Fruit fly (Drosophila melanogaster) whole organism, embryonic: ENCODE results near the gene CG8176.
A peak's percentile ranks its signal among the peaks of the same experiment; 100 is the strongest.

Source experiments
- ATbp ChIP-seq: fragments of 200-800 bp; sonication (Bioruptor generic); optimal IDR thresholded peaks from 2 replicates; lab custom pipeline; 2017; ENCODE audit warnings: missing biosample characterization, mild to moderate bottlenecking, missing genetic modification characterization, missing genetic modification reagents
- CG12104 ChIP-seq: fragments of 200-800 bp; sonication (Bioruptor generic); optimal IDR thresholded peaks from 3 replicates; lab custom pipeline; 2016; ENCODE audit warnings: missing biosample characterization, missing genetic modification characterization
- CG14441 ChIP-seq: fragments of 200-800 bp; sonication (Bioruptor generic); IDR thresholded peaks from 2 replicates; pipeline ENCODE4 v1.3.6; 2022; ENCODE audit warnings: missing biosample characterization, missing genetic modification characterization
- CG15601 ChIP-seq: fragments of 200-800 bp; sonication (Bioruptor generic); optimal IDR thresholded peaks from 3 replicates; lab custom pipeline; 2019; ENCODE audit warnings: missing biosample characterization, mild to moderate bottlenecking, missing genetic modification characterization, moderate library complexity
- CG16863 ChIP-seq: fragments of 200-800 bp; sonication (Bioruptor generic); optimal IDR thresholded peaks from 3 replicates; lab custom pipeline; 2016; ENCODE audit warnings: missing biosample characterization, missing genetic modification characterization
- CG17328 ChIP-seq: fragments of 200-800 bp; sonication (Bioruptor generic); IDR thresholded peaks from 2 replicates; pipeline ENCODE4 v1.3.6; 2022; ENCODE audit warnings: missing biosample characterization, missing genetic modification characterization
- CG17385 ChIP-seq: fragments of 200-800 bp; sonication (Bioruptor generic); optimal IDR thresholded peaks from 3 replicates; lab custom pipeline; 2018; ENCODE audit warnings: missing biosample characterization, mild to moderate bottlenecking, missing genetic modification characterization
- CG17612 ChIP-seq: fragments of 200-800 bp; sonication (Bioruptor generic); IDR thresholded peaks from 2 replicates; pipeline ENCODE4 v1.3.6; 2022; ENCODE audit warnings: missing biosample characterization, missing genetic modification characterization
- CG2129 ChIP-seq: fragments of 200-800 bp; sonication (Bioruptor generic); IDR thresholded peaks from 2 replicates; pipeline ENCODE4 v1.3.6; 2022; ENCODE audit warnings: missing biosample characterization, missing genetic modification characterization; ENCODE audit not compliant: partially characterized antibody
- CG2889 ChIP-seq: fragments of 200-800 bp; sonication (Bioruptor generic); IDR thresholded peaks from 3 replicates; pipeline ENCODE4 v1.3.6; 2022; ENCODE audit warnings: missing biosample characterization, missing genetic modification characterization
- CG3838 ChIP-seq: fragments of 200-800 bp; sonication (Bioruptor generic); optimal IDR thresholded peaks from 3 replicates; lab custom pipeline; 2016; ENCODE audit warnings: missing biosample characterization, missing genetic modification characterization
- CG7928 ChIP-seq: fragments of 200-800 bp; sonication (Bioruptor generic); optimal IDR thresholded peaks from 2 replicates; lab custom pipeline; 2017; ENCODE audit warnings: missing biosample characterization, mild to moderate bottlenecking, missing genetic modification characterization
- CG7963 ChIP-seq: fragments of 200-800 bp; sonication (Bioruptor generic); IDR thresholded peaks from 3 replicates; pipeline ENCODE4 v1.3.6; 2022; ENCODE audit warnings: missing biosample characterization, missing genetic modification characterization; ENCODE audit not compliant: partially characterized antibody
- CG8290 ChIP-seq, 3 experiments: fragments of 200-800 bp; sonication (Bioruptor generic); optimal IDR thresholded peaks; 2 replicates each; lab custom pipeline; 2016 to 2019; ENCODE audit warnings: missing biosample characterization in 3 of 3, missing genetic modification characterization in 3 of 3, mild to moderate bottlenecking in 2 of 3, moderate library complexity in 1 of 3
- CG8388 ChIP-seq: fragments of 200-800 bp; sonication (Bioruptor generic); optimal IDR thresholded peaks from 2 replicates; lab custom pipeline; 2019; ENCODE audit warnings: missing biosample characterization, mild to moderate bottlenecking, missing genetic modification characterization, moderate library complexity
- CG8478 ChIP-seq: fragments of >200 bp; optimal IDR thresholded peaks from 2 replicates; lab custom pipeline; 2018
- CG8924 ChIP-seq: fragments of 200-800 bp; optimal IDR thresholded peaks from 3 replicates; lab custom pipeline; 2019; ENCODE audit warnings: missing biosample characterization, mild to moderate bottlenecking, missing genetic modification characterization, moderate library complexity
- CG9876 ChIP-seq: fragments of 200-800 bp; sonication (Bioruptor generic); optimal IDR thresholded peaks from 2 replicates; lab custom pipeline; 2016; ENCODE audit warnings: missing biosample characterization, missing genetic modification characterization
- CTCF ChIP-seq: fragments of 200-800 bp; sonication (Bioruptor generic); optimal IDR thresholded peaks from 2 replicates; lab custom pipeline; 2017; ENCODE audit warnings: missing biosample characterization, mild to moderate bottlenecking, missing genetic modification characterization, moderate library complexity
- Dbx ChIP-seq: fragments of 200-800 bp; sonication (Bioruptor generic); IDR thresholded peaks from 3 replicates; pipeline ENCODE4 v1.3.6; 2022; ENCODE audit warnings: missing biosample characterization, missing genetic modification characterization
- Deaf1 ChIP-seq: fragments of 200-800 bp; optimal IDR thresholded peaks from 3 replicates; lab custom pipeline; 2019; ENCODE audit warnings: missing biosample characterization, mild to moderate bottlenecking, missing genetic modification characterization, moderate library complexity
- E2f1 ChIP-seq: fragments of 200-800 bp; sonication (Bioruptor generic); IDR thresholded peaks from 2 replicates; pipeline ENCODE4 v1.3.6; 2022; ENCODE audit warnings: missing biosample characterization, missing genetic modification characterization
- Hand ChIP-seq: fragments of 200-800 bp; sonication (Bioruptor generic); optimal IDR thresholded peaks from 2 replicates; lab custom pipeline; 2017; ENCODE audit warnings: mild to moderate bottlenecking, missing biosample characterization, missing genetic modification reagents, missing genetic modification characterization
- Lpt ChIP-seq: fragments of >200 bp; optimal IDR thresholded peaks from 2 replicates; lab custom pipeline; 2018; ENCODE audit warnings: missing biosample characterization, missing genetic modification characterization
- MBD-R2 ChIP-seq: fragments of 200-800 bp; sonication (Bioruptor generic); IDR thresholded peaks from 2 replicates; pipeline ENCODE4 v1.3.6; 2022; ENCODE audit warnings: missing biosample characterization, missing genetic modification characterization
- Meics ChIP-seq: fragments of 200-800 bp; sonication (Bioruptor generic); optimal IDR thresholded peaks from 2 replicates; lab custom pipeline; 2017; ENCODE audit warnings: missing biosample characterization, mild to moderate bottlenecking, missing genetic modification characterization
- NC2α ChIP-seq: fragments of 200-800 bp; sonication (Bioruptor generic); optimal IDR thresholded peaks from 2 replicates; lab custom pipeline; 2016; ENCODE audit warnings: missing biosample characterization, missing genetic modification characterization
- Nf-YB ChIP-seq: fragments of 200-800 bp; sonication (Bioruptor generic); optimal IDR thresholded peaks from 3 replicates; lab custom pipeline; 2019; ENCODE audit warnings: missing biosample characterization, mild to moderate bottlenecking, missing genetic modification characterization, moderate library complexity
- Nf-YC ChIP-seq: fragments of 200-800 bp; optimal IDR thresholded peaks from 3 replicates; lab custom pipeline; 2019; ENCODE audit warnings: missing biosample characterization, mild to moderate bottlenecking, missing genetic modification characterization, moderate library complexity
- NfI ChIP-seq: fragments of 200-800 bp; sonication (Bioruptor generic); optimal IDR thresholded peaks from 3 replicates; lab custom pipeline; 2018; ENCODE audit warnings: missing biosample characterization, mild to moderate bottlenecking, missing genetic modification characterization, moderate library complexity
- PHDP ChIP-seq: fragments of 200-800 bp; sonication (Bioruptor generic); optimal IDR thresholded peaks from 3 replicates; lab custom pipeline; 2018; ENCODE audit warnings: missing biosample characterization, mild to moderate bottlenecking, missing genetic modification characterization, moderate library complexity
- Side ChIP-seq: fragments of 200-800 bp; sonication (Bioruptor generic); optimal IDR thresholded peaks from 2 replicates; lab custom pipeline; 2016; ENCODE audit warnings: missing biosample characterization, missing genetic modification characterization
- al ChIP-seq: fragments of 200-800 bp; sonication (Bioruptor generic); IDR thresholded peaks from 2 replicates; pipeline ENCODE4 v1.3.6; 2022; ENCODE audit warnings: missing biosample characterization, missing genetic modification characterization
- bigmax ChIP-seq: fragments of 200-800 bp; sonication (Bioruptor generic); optimal IDR thresholded peaks from 2 replicates; lab custom pipeline; 2018; ENCODE audit warnings: missing biosample characterization, mild to moderate bottlenecking, missing genetic modification characterization
- chn ChIP-seq: fragments of 200-800 bp; sonication (Bioruptor generic); optimal IDR thresholded peaks from 2 replicates; lab custom pipeline; 2016; ENCODE audit warnings: missing biosample characterization, missing genetic modification characterization
- dimm ChIP-seq: fragments of 200-800 bp; sonication (Bioruptor generic); IDR thresholded peaks from 2 replicates; pipeline ENCODE4 v1.3.6; 2022; ENCODE audit warnings: missing biosample characterization, missing genetic modification characterization
- dmrt11E ChIP-seq: fragments of 200-800 bp; sonication (Bioruptor generic); optimal IDR thresholded peaks from 3 replicates; lab custom pipeline; 2018; ENCODE audit warnings: missing biosample characterization, mild to moderate bottlenecking, missing genetic modification characterization, moderate library complexity
- esg ChIP-seq: fragments of 200-800 bp; sonication (Bioruptor generic); conservative IDR thresholded peaks from 2 replicates; pipeline ENCODE4 v1.3.6; 2022; ENCODE audit warnings: missing biosample characterization, missing genetic modification characterization
- eve ChIP-seq, 2 experiments: fragments of >200 bp; optimal IDR thresholded peaks; 2 replicates each; lab custom pipeline; 2017; ENCODE audit warnings: missing biosample characterization in 2 of 2, missing genetic modification characterization in 2 of 2
- fd3F ChIP-seq: fragments of 200-800 bp; sonication (Bioruptor generic); optimal IDR thresholded peaks from 2 replicates; lab custom pipeline; 2018; ENCODE audit warnings: missing biosample characterization, mild to moderate bottlenecking, missing genetic modification characterization, moderate library complexity
- lab ChIP-seq: fragments of 200-800 bp; sonication (Bioruptor generic); optimal IDR thresholded peaks from 3 replicates; lab custom pipeline; 2017; ENCODE audit warnings: missing biosample characterization, missing genetic modification characterization, mild to moderate bottlenecking, moderate library complexity, missing genetic modification reagents
- pan ChIP-seq, 4 experiments: fragments of >200 bp in 3 of 4; fragments of 200-800 bp in 1 of 4; sonication (Bioruptor generic) in 1 of 4; optimal IDR thresholded peaks in 3 of 4; IDR thresholded peaks in 1 of 4; 2 replicates each; pipeline versions ENCODE4 v1.3.6 to Lab custom; 2017 to 2022; ENCODE audit warnings: missing biosample characterization in 2 of 4, missing genetic modification characterization in 2 of 4, mixed read lengths in 1 of 4
- sc ChIP-seq, 3 experiments: fragments of >200 bp in 2 of 3; fragments of 200-800 bp in 1 of 3; sonication (Bioruptor generic) in 1 of 3; optimal IDR thresholded peaks; 2 replicates in 2 of 3; 3 replicates in 1 of 3; lab custom pipeline; 2017; ENCODE audit warnings: mild to moderate bottlenecking in 1 of 3, missing biosample characterization in 1 of 3, missing genetic modification characterization in 1 of 3, missing genetic modification reagents in 1 of 3
- schlank ChIP-seq: fragments of 200-800 bp; sonication (Bioruptor generic); optimal IDR thresholded peaks from 2 replicates; lab custom pipeline; 2018; ENCODE audit warnings: missing biosample characterization, mild to moderate bottlenecking, missing genetic modification characterization
- tgo ChIP-seq: fragments of 200-800 bp; sonication (Bioruptor generic); IDR thresholded peaks from 3 replicates; pipeline ENCODE4 v1.3.6; 2022; ENCODE audit warnings: missing biosample characterization, missing genetic modification characterization
- unc-4 ChIP-seq: fragments of 200-800 bp; sonication (Bioruptor generic); IDR thresholded peaks from 2 replicates; pipeline ENCODE4 v1.3.6; 2022; ENCODE audit warnings: missing biosample characterization, missing genetic modification characterization; ENCODE audit not compliant: partially characterized antibody
- unpg ChIP-seq: fragments of 200-800 bp; sonication (Bioruptor generic); optimal IDR thresholded peaks from 3 replicates; lab custom pipeline; 2018; ENCODE audit warnings: missing biosample characterization, mild to moderate bottlenecking, missing genetic modification characterization, moderate library complexity

The CG8176 gene

dm6 chr3R:9533181-9534124 lies 17.6 kb downstream of the CG8176 start (continued):
- TF ChIP-seq NC2α (GFP tag; lab: Kevin White, UChicago): peak; percentile 75
- peak; percentile 86 for TF ChIP-seq al (GFP tag; lab: Robert Waterston, UW)
- TF ChIP-seq CG17328 (GFP tag; lab: Robert Waterston, UW): peak; percentile 78
- TF ChIP-seq unc-4: 0 out of 2 replicates have a peak, but pooled peaks have one; percentile 25
- TF ChIP-seq CG8388: peak; percentile 93
- TF ChIP-seq CG12104 (GFP tag; lab: Kevin White, UChicago): peak; percentile 97
- peak; percentile 89 for TF ChIP-seq chn (GFP tag; lab: Kevin White, UChicago)
- peak; percentile 95 for TF ChIP-seq NfI (GFP tag; lab: Kevin White, UChicago)
- TF ChIP-seq Hand (GFP tag; lab: Kevin White, UChicago): peak; percentile 97
- peak; percentile 98 for TF ChIP-seq CG8924 (tag; lab: Kevin White, UChicago)
- peak; percentile 85 for TF ChIP-seq CG3838 (GFP tag; lab: Kevin White, UChicago)
- TF ChIP-seq Nf-YC (tag; lab: Kevin White, UChicago): peak; percentile 92
- 0 out of 3 replicates have a peak, but pooled peaks have one; percentile 17 for TF ChIP-seq CG7963
- TF ChIP-seq E2f1 (GFP tag; lab: Robert Waterston, UW): peak; percentile 83
- TF ChIP-seq pan (optimal IDR thresholded peaks at IDR 0.05; lab: Kevin White, UChicago): no peak
- TF ChIP-seq pan (GFP tag; optimal IDR thresholded peaks at IDR 0.05 in 1 of 2, IDR thresholded peaks at IDR 0.05 in 1 of 2): peak in 1 of 2 experiments; percentile 86
- TF ChIP-seq esg (GFP tag; lab: Robert Waterston, UW): peak; percentile 90
- TF ChIP-seq tgo (GFP tag; lab: Robert Waterston, UW): peak; percentile 92
- peak; percentile 90 for TF ChIP-seq Side (GFP tag; lab: Kevin White, UChicago)
- peak; percentile 67 for TF ChIP-seq CG9876 (GFP tag; lab: Kevin White, UChicago)
- TF ChIP-seq fd3F (GFP tag; lab: Kevin White, UChicago): peak; percentile 94
- peak; percentile 90 for TF ChIP-seq CG16863 (GFP tag; lab: Kevin White, UChicago)
- TF ChIP-seq CG17385 (GFP tag; lab: Kevin White, UChicago): peak; percentile 93
- TF ChIP-seq lab (GFP tag; lab: Kevin White, UChicago): peak; percentile 96
- TF ChIP-seq CTCF (GFP tag; lab: Kevin White, UChicago): peak; percentile 71
- peak; percentile 81 for TF ChIP-seq Deaf1 (tag; lab: Kevin White, UChicago)
- TF ChIP-seq ATbp (GFP tag; lab: Kevin White, UChicago): peak; percentile 94
- peak; percentile 98 for TF ChIP-seq Meics (GFP tag; lab: Kevin White, UChicago)
- TF ChIP-seq eve (GFP tag; optimal IDR thresholded peaks at IDR 0.05; lab: Kevin White, UChicago): peak in 1 of 2 experiments; percentile 100
- no peak for TF ChIP-seq Lpt (GFP tag; lab: Kevin White, UChicago)
- peak; percentile 82 for TF ChIP-seq Dbx (GFP tag; lab: Robert Waterston, UW)
- peak; percentile 40 for TF ChIP-seq dimm (GFP tag; lab: Robert Waterston, UW)
- TF ChIP-seq CG15601: peak; percentile 86
- TF ChIP-seq CG14441 (GFP tag; lab: Robert Waterston, UW): peak; percentile 77; the same call in 1 of the 2 replicates
- no peak for TF ChIP-seq CG2129 (GFP tag; lab: Robert Waterston, UW)
- peak; percentile 85 for TF ChIP-seq CG8290 (GFP tag; optimal IDR thresholded peaks at IDR 0.05; lab: Kevin White, UChicago)
- TF ChIP-seq CG8290 (tag; optimal IDR thresholded peaks at IDR 0.05; lab: Kevin White, UChicago): peak; percentile 71 to 77
- TF ChIP-seq CG2889: peak; percentile 71; the same call in 1 of the 3 replicates
- no peak for TF ChIP-seq CG8478 (lab: Kevin White, UChicago)
- TF ChIP-seq sc (optimal IDR thresholded peaks at IDR 0.05; lab: Kevin White, UChicago): no peak
- TF ChIP-seq sc (GFP tag; optimal IDR thresholded peaks at IDR 0.05; lab: Kevin White, UChicago): peak; percentile 94
- peak; percentile 2 for TF ChIP-seq bigmax (GFP tag; lab: Kevin White, UChicago)
- TF ChIP-seq schlank (tag; lab: Kevin White, UChicago): peak; percentile 87
- peak; percentile 78 for TF ChIP-seq CG7928 (GFP tag; lab: Kevin White, UChicago)
- peak; percentile 94 for TF ChIP-seq PHDP (tag; lab: Kevin White, UChicago)
- TF ChIP-seq Nf-YB (GFP tag; lab: Kevin White, UChicago): peak; percentile 86
- TF ChIP-seq CG17612: peak; percentile 33; the same call in 1 of the 2 replicates
- TF ChIP-seq unpg (GFP tag; lab: Kevin White, UChicago): peak; percentile 91
- peak; percentile 73 for TF ChIP-seq MBD-R2 (GFP tag; lab: Robert Waterston, UW)
- TF ChIP-seq dmrt11E (tag; lab: Kevin White, UChicago): peak; percentile 85
